Fruit fly (Drosophila melanogaster): ENCODE data around the gene Pif1B.

dm6 chr3R:8746354-8746753 lies 54.6 kb downstream of the Pif1B start:
- TF ChIP-seq usp (GFP tag; optimal IDR thresholded peaks at IDR 0.05) (no peak), psq (optimal IDR thresholded peaks at IDR 0.05) (no peak), Dll (optimal IDR thresholded peaks at IDR 0.05) (no peak), pan (optimal IDR thresholded peaks at IDR 0.05) (no peak)
